Worm (Caenorhabditis elegans): Measurements from ENCODE around the gene ets-10.

ce11 chrX:4266178-4266931 lies 17.6 kb upstream of the ets-10 start:
- TF ChIP-seq tbx-37 (GFP tag; conservative IDR thresholded peaks at IDR 0.05) (no peak), ama-1 (optimal IDR thresholded peaks at IDR 0.05) (no peak), ceh-13 (GFP tag; optimal IDR thresholded peaks at IDR 0.05) (no peak), flt-1 (GFP tag; IDR thresholded peaks at IDR 0.05) (no peak)

Measured in whole organism, early embryonic.